Fruit fly (Drosophila melanogaster) whole organism, embryonic: ENCODE data around the gene CG31122.

Experiments
- Atf6 ChIP-seq: fragments of 200-800 bp; sonication (Bioruptor generic); IDR thresholded peaks from 2 replicates; pipeline ENCODE4 v1.3.6; 2022; ENCODE audit warnings: missing biosample characterization, missing genetic modification characterization
- CG12219 ChIP-seq: fragments of 200-800 bp; sonication (Bioruptor generic); optimal IDR thresholded peaks from 3 replicates; lab custom pipeline; 2018; ENCODE audit warnings: missing biosample characterization, mild to moderate bottlenecking, missing genetic modification characterization
- CG12236 ChIP-seq: fragments of 200-800 bp; sonication (Bioruptor generic); optimal IDR thresholded peaks from 2 replicates; lab custom pipeline; 2016; ENCODE audit warnings: missing biosample characterization, missing genetic modification characterization
- CG15601 ChIP-seq: fragments of 200-800 bp; sonication (Bioruptor generic); optimal IDR thresholded peaks from 3 replicates; lab custom pipeline; 2019; ENCODE audit warnings: missing biosample characterization, mild to moderate bottlenecking, missing genetic modification characterization, moderate library complexity
- CG16815 ChIP-seq: fragments of 200-800 bp; sonication (Bioruptor generic); optimal IDR thresholded peaks from 3 replicates; lab custom pipeline; 2017; ENCODE audit warnings: missing biosample characterization, mild to moderate bottlenecking, missing genetic modification characterization
- CG17328 ChIP-seq: fragments of 200-800 bp; sonication (Bioruptor generic); IDR thresholded peaks from 2 replicates; pipeline ENCODE4 v1.3.6; 2022; ENCODE audit warnings: missing biosample characterization, missing genetic modification characterization
- CG17361 ChIP-seq: fragments of 200-800 bp; sonication (Bioruptor generic); IDR thresholded peaks from 3 replicates; pipeline ENCODE4 v1.3.6; 2022; ENCODE audit warnings: missing biosample characterization, missing genetic modification characterization
- CG17568 ChIP-seq: fragments of 200-800 bp; sonication (Bioruptor generic); optimal IDR thresholded peaks from 2 replicates; lab custom pipeline; 2018; ENCODE audit warnings: missing biosample characterization, mild to moderate bottlenecking, missing genetic modification characterization, moderate library complexity
- CG17802 ChIP-seq: fragments of 200-800 bp; sonication (Bioruptor generic); optimal IDR thresholded peaks from 2 replicates; lab custom pipeline; 2018; ENCODE audit warnings: missing biosample characterization, mild to moderate bottlenecking, missing genetic modification characterization, moderate library complexity
- CG18599 ChIP-seq: fragments of 200-800 bp; sonication (Bioruptor generic); optimal IDR thresholded peaks from 3 replicates; lab custom pipeline; 2017; ENCODE audit warnings: missing biosample characterization, missing genetic modification characterization, mild to moderate bottlenecking, moderate library complexity, missing genetic modification reagents
- CG2202 ChIP-seq: fragments of 200-800 bp; sonication (Bioruptor generic); optimal IDR thresholded peaks from 2 replicates; lab custom pipeline; 2018; ENCODE audit warnings: missing biosample characterization, mild to moderate bottlenecking, missing genetic modification characterization
- CG31365 ChIP-seq: fragments of 200-800 bp; sonication (Bioruptor generic); optimal IDR thresholded peaks from 2 replicates; lab custom pipeline; 2018; ENCODE audit warnings: missing biosample characterization, mild to moderate bottlenecking, missing genetic modification characterization
- CG32532 ChIP-seq: fragments of 200-800 bp; sonication (Bioruptor generic); IDR thresholded peaks from 2 replicates; pipeline ENCODE4 v1.3.6; 2022; ENCODE audit warnings: missing biosample characterization, missing genetic modification characterization
- CG3726 ChIP-seq: fragments of 200-800 bp; sonication (Bioruptor generic); IDR thresholded peaks from 3 replicates; pipeline ENCODE4, ENCODE4 v1.3.6; 2022; ENCODE audit warnings: missing biosample characterization, missing genetic modification characterization
- CG3847 ChIP-seq: fragments of 200-800 bp; sonication (Bioruptor generic); IDR thresholded peaks from 2 replicates; pipeline ENCODE4 v1.3.6; 2022; ENCODE audit warnings: missing biosample characterization, missing genetic modification characterization
- CG4707 ChIP-seq: fragments of 200-800 bp; sonication (Bioruptor generic); optimal IDR thresholded peaks from 2 replicates; lab custom pipeline; 2018; ENCODE audit warnings: missing biosample characterization, mild to moderate bottlenecking, missing genetic modification characterization, moderate library complexity
- CG4730 ChIP-seq: fragments of 200-800 bp; sonication (Bioruptor generic); IDR thresholded peaks from 2 replicates; pipeline ENCODE4 v1.3.6; 2022; ENCODE audit warnings: missing biosample characterization, missing genetic modification characterization
- CG7745 ChIP-seq: fragments of 200-800 bp; sonication (Bioruptor generic); optimal IDR thresholded peaks from 2 replicates; lab custom pipeline; 2018; ENCODE audit warnings: missing biosample characterization, mild to moderate bottlenecking, missing genetic modification characterization, moderate library complexity
- CG7839 ChIP-seq: fragments of 200-800 bp; sonication (Bioruptor generic); optimal IDR thresholded peaks from 3 replicates; lab custom pipeline; 2018; ENCODE audit warnings: missing biosample characterization, mild to moderate bottlenecking, missing genetic modification characterization, moderate library complexity
- CG8388 ChIP-seq: fragments of 200-800 bp; sonication (Bioruptor generic); optimal IDR thresholded peaks from 2 replicates; lab custom pipeline; 2019; ENCODE audit warnings: missing biosample characterization, mild to moderate bottlenecking, missing genetic modification characterization, moderate library complexity
- Doc2 ChIP-seq: fragments of 200-800 bp; sonication (Bioruptor generic); IDR thresholded peaks from 2 replicates; pipeline ENCODE4 v1.3.6; 2022; ENCODE audit warnings: missing biosample characterization, missing genetic modification characterization
- Drgx ChIP-seq: fragments of 200-800 bp; sonication (Bioruptor generic); IDR thresholded peaks from 2 replicates; pipeline ENCODE4 v1.3.6; 2022; ENCODE audit warnings: missing biosample characterization, missing genetic modification characterization
- E2f2 ChIP-seq: fragments of 200-800 bp; sonication (Bioruptor generic); IDR thresholded peaks from 2 replicates; pipeline ENCODE4 v1.3.6; 2022; ENCODE audit warnings: missing biosample characterization, missing genetic modification characterization
- H2.0 ChIP-seq: fragments of 200-800 bp; sonication (Bioruptor generic); IDR thresholded peaks from 2 replicates; pipeline ENCODE4 v1.3.6; 2022; ENCODE audit warnings: missing biosample characterization, missing genetic modification characterization
- HmgZ ChIP-seq: fragments of 200-800 bp; sonication (Bioruptor generic); optimal IDR thresholded peaks from 2 replicates; lab custom pipeline; 2018; ENCODE audit warnings: missing biosample characterization, mild to moderate bottlenecking, missing genetic modification characterization
- Hr78 ChIP-seq, 2 experiments: fragments of 200-800 bp in 1 of 2; fragments of >200 bp in 1 of 2; sonication (Bioruptor generic) in 1 of 2; optimal IDR thresholded peaks; 2 replicates each; lab custom pipeline; 2017 to 2019; ENCODE audit warnings: missing biosample characterization in 2 of 2, missing genetic modification characterization in 2 of 2, mild to moderate bottlenecking in 1 of 2, moderate library complexity in 1 of 2
- PHDP ChIP-seq: fragments of 200-800 bp; sonication (Bioruptor generic); optimal IDR thresholded peaks from 3 replicates; lab custom pipeline; 2018; ENCODE audit warnings: missing biosample characterization, mild to moderate bottlenecking, missing genetic modification characterization, moderate library complexity
- Rx ChIP-seq: fragments of 200-800 bp; sonication (Bioruptor generic); IDR thresholded peaks from 2 replicates; pipeline ENCODE4 v1.3.6; 2022; ENCODE audit warnings: missing biosample characterization, missing genetic modification characterization
- abd-A ChIP-seq: fragments of 200-800 bp; sonication (Bioruptor generic); optimal IDR thresholded peaks from 3 replicates; lab custom pipeline; 2019; ENCODE audit warnings: missing biosample characterization, mild to moderate bottlenecking, missing genetic modification characterization, moderate library complexity
- amos ChIP-seq: fragments of 200-800 bp; sonication (Bioruptor generic); IDR thresholded peaks from 2 replicates; pipeline ENCODE4 v1.3.6; 2022; ENCODE audit warnings: missing biosample characterization, missing genetic modification characterization; ENCODE audit not compliant: partially characterized antibody
- bowl ChIP-seq: fragments of 200-800 bp; sonication (Bioruptor generic); IDR thresholded peaks from 2 replicates; pipeline ENCODE4 v1.3.6; 2022; ENCODE audit warnings: missing biosample characterization, missing genetic modification characterization
- cad ChIP-seq: fragments of >200 bp; optimal IDR thresholded peaks from 2 replicates; lab custom pipeline; 2017; ENCODE audit warnings: missing biosample characterization, missing genetic modification characterization
- cas ChIP-seq: fragments of 200-800 bp; sonication (Bioruptor generic); IDR thresholded peaks from 2 replicates; pipeline ENCODE4 v1.3.6; 2022; ENCODE audit warnings: missing biosample characterization, missing genetic modification characterization
- caup ChIP-seq: fragments of 200-800 bp; sonication (Bioruptor generic); optimal IDR thresholded peaks from 3 replicates; lab custom pipeline; 2017; ENCODE audit warnings: missing biosample characterization, mild to moderate bottlenecking, missing genetic modification characterization, moderate library complexity; ENCODE audit not compliant: severe bottlenecking
- corto ChIP-seq: fragments of 200-800 bp; sonication (Bioruptor generic); optimal IDR thresholded peaks from 2 replicates; lab custom pipeline; 2016; ENCODE audit warnings: missing biosample characterization, mild to moderate bottlenecking, missing genetic modification characterization, moderate library complexity
- dm ChIP-seq: fragments of 200-800 bp; sonication (Bioruptor generic); optimal IDR thresholded peaks from 3 replicates; lab custom pipeline; 2016; ENCODE audit warnings: missing biosample characterization, missing genetic modification characterization
- eyg ChIP-seq: fragments of 200-800 bp; sonication (Bioruptor generic); optimal IDR thresholded peaks from 3 replicates; lab custom pipeline; 2016; ENCODE audit warnings: missing biosample characterization, missing genetic modification characterization
- gro ChIP-seq: fragments of 200-800 bp; sonication (Bioruptor generic); optimal IDR thresholded peaks from 2 replicates; lab custom pipeline; 2016; ENCODE audit warnings: missing biosample characterization, missing genetic modification characterization
- gsb-n ChIP-seq: fragments of 200-800 bp; sonication (Bioruptor generic); optimal IDR thresholded peaks from 3 replicates; lab custom pipeline; 2018; ENCODE audit warnings: missing biosample characterization, mild to moderate bottlenecking, missing genetic modification characterization
- lola ChIP-seq, 3 experiments: fragments of >200 bp in 2 of 3; fragments of 200-800 bp in 1 of 3; sonication (Bioruptor generic) in 1 of 3; optimal IDR thresholded peaks; 2 replicates each; lab custom pipeline; 2017 to 2019; ENCODE audit warnings: missing biosample characterization in 3 of 3, missing genetic modification characterization in 3 of 3, mild to moderate bottlenecking in 1 of 3, moderate library complexity in 1 of 3
- luna ChIP-seq: fragments of 200-800 bp; sonication (Bioruptor generic); optimal IDR thresholded peaks from 2 replicates; lab custom pipeline; 2016; ENCODE audit warnings: missing biosample characterization, missing genetic modification characterization
- mirr ChIP-seq: fragments of 200-800 bp; sonication (Bioruptor generic); optimal IDR thresholded peaks from 3 replicates; lab custom pipeline; 2018; ENCODE audit warnings: missing biosample characterization, mild to moderate bottlenecking, missing genetic modification characterization
- oc ChIP-seq: fragments of 200-800 bp; sonication (Bioruptor generic); optimal IDR thresholded peaks from 2 replicates; lab custom pipeline; 2018; ENCODE audit warnings: missing biosample characterization, mild to moderate bottlenecking, missing genetic modification characterization, moderate library complexity
- pfk ChIP-seq: fragments of 200-800 bp; sonication (Bioruptor generic); optimal IDR thresholded peaks from 2 replicates; lab custom pipeline; 2018; ENCODE audit warnings: missing biosample characterization, mild to moderate bottlenecking, missing genetic modification characterization, moderate library complexity
- prd ChIP-seq, 3 experiments: fragments of >200 bp in 2 of 3; fragments of 200-800 bp in 1 of 3; sonication (Bioruptor generic) in 1 of 3; optimal IDR thresholded peaks in 2 of 3; IDR thresholded peaks in 1 of 3; 2 replicates in 2 of 3; 3 replicates in 1 of 3; pipeline versions ENCODE4 v1.3.6 to Lab custom; 2017 to 2022; ENCODE audit warnings: missing biosample characterization in 1 of 3, missing genetic modification characterization in 1 of 3
- stc ChIP-seq: fragments of 200-800 bp; sonication (Bioruptor generic); IDR thresholded peaks from 2 replicates; pipeline ENCODE4 v1.3.6; 2022; ENCODE audit warnings: missing biosample characterization, missing genetic modification characterization
- wor ChIP-seq: fragments of 200-800 bp; sonication (Bioruptor generic); IDR thresholded peaks from 2 replicates; pipeline ENCODE4 v1.3.6; 2022; ENCODE audit warnings: missing biosample characterization, missing genetic modification characterization
- yki ChIP-seq: fragments of >200 bp; optimal IDR thresholded peaks from 3 replicates; lab custom pipeline; 2018

CG31122 gene

dm6 chr3R:18436550-18437362, 24.1 kb upstream of the CG31122 start (continued):
- TF ChIP-seq CG18599 (peak; percentile 86), Drgx (GFP tag; lab: Robert Waterston, UW) (peak; percentile 80), pfk (GFP tag; lab: Kevin White, UChicago) (no peak), CG4730 (GFP tag; lab: Robert Waterston, UW) (peak; percentile 56), CG7839 (peak; percentile 75), cas (GFP tag; lab: Robert Waterston, UW) (no peak), abd-A (tag; lab: Kevin White, UChicago) (no peak), dm (GFP tag; lab: Kevin White, UChicago) (peak; percentile 22), oc (peak; percentile 39), wor (GFP tag; lab: Robert Waterston, UW) (no peak), Doc2 (GFP tag; lab: Robert Waterston, UW) (no peak), stc (GFP tag; lab: Robert Waterston, UW) (no peak; the same call in 1 of the 2 replicates), CG17802 (tag; lab: Kevin White, UChicago) (peak; percentile 25), CG12236 (GFP tag; lab: Kevin White, UChicago) (peak; percentile 31), PHDP (tag; lab: Kevin White, UChicago) (peak; percentile 82), cad (GFP tag; lab: Kevin White, UChicago) (no peak), CG15601 (tag; lab: Kevin White, UChicago) (no peak), mirr (GFP tag; lab: Kevin White, UChicago) (no peak), CG17361 (no peak; the same call in 2 of the 3 replicates), eyg (GFP tag; lab: Kevin White, UChicago) (peak; percentile 42), CG12219 (GFP tag; lab: Kevin White, UChicago) (peak; percentile 9), CG32532 (GFP tag; lab: Robert Waterston, UW) (peak; percentile 65), CG3726 (0 out of 3 replicates have a peak, but pooled peaks have one; percentile 28), CG7745 (tag; lab: Kevin White, UChicago) (no peak), prd (optimal IDR thresholded peaks at IDR 0.05; lab: Kevin White, UChicago) (no peak), prd (GFP tag; IDR thresholded peaks at IDR 0.05; lab: Robert Waterston, UW) (peak; percentile 57), CG17568 (GFP tag; lab: Kevin White, UChicago) (no peak), Atf6 (peak; percentile 69), H2.0 (GFP tag; lab: Robert Waterston, UW) (no peak), CG8388 (GFP tag; lab: Kevin White, UChicago) (peak; percentile 7), caup (GFP tag; lab: Kevin White, UChicago) (peak; percentile 45), gsb-n (tag; lab: Kevin White, UChicago) (no peak), Hr78 (GFP tag; optimal IDR thresholded peaks at IDR 0.05; lab: Kevin White, UChicago) (peak in 1 of 2 experiments; percentile 65), Rx (peak; percentile 29; the same call in 1 of the 2 replicates), luna (no peak), gro (peak; percentile 26), CG17328 (GFP tag; lab: Robert Waterston, UW) (peak; percentile 37), CG2202 (no peak), corto (peak; percentile 30), CG4707 (GFP tag; lab: Kevin White, UChicago) (no peak), CG16815 (GFP tag; lab: Kevin White, UChicago) (peak; percentile 21), bowl (GFP tag; lab: Robert Waterston, UW) (no peak), CG31365 (no peak), yki (peak; percentile 12), amos (GFP tag; lab: Robert Waterston, UW) (no peak; the same call in 1 of the 2 replicates), CG3847 (GFP tag; lab: Robert Waterston, UW) (peak; percentile 30; the same call in 1 of the 2 replicates), E2f2 (GFP tag; lab: Robert Waterston, UW) (peak; percentile 40; the same call in 1 of the 2 replicates), lola (GFP tag; optimal IDR thresholded peaks at IDR 0.05; lab: Kevin White, UChicago) (no peak), HmgZ (peak; percentile 26)
